Fruit fly (Drosophila melanogaster): Measurements from ENCODE around the gene CG13144.

Gene CG13144

DNA sequence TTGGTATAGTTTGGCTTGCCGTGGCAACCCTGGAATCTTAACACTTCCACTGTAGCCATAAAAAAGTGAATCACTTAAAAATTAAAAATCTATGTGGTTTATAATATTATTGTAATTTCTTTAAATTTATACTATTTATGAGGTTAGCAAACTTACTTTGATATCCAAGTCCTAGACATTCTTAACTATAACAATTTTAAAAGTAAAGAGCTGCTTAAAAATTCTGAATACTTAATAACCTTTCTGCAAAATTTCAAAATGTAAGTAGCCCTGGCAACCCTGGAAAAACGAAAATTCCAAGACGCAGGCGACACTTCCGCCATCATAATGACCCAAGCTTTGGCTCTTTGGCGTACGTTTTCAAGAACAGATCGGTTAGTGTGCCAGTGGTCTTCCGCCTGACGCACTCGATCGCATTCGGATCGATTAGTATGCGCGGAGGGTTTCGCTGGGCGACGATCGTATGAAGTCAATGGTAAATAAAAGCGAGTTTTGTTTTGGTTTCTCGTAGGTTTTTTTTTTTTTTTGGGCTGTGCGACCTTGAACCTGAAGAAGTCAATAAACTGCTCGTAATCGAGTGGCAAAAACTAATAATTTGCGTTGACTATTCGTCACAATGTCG is 24.4 kb upstream of the CG13144 start:
- TF ChIP-seq Sp1 (GFP tag; optimal IDR thresholded peaks at IDR 0.05) (no peak), h (GFP tag; optimal IDR thresholded peaks at IDR 0.05) (no peak), usp (GFP tag; optimal IDR thresholded peaks at IDR 0.05) (no peak), GATAd (GFP tag; optimal IDR thresholded peaks at IDR 0.05) (no peak), rgr (GFP tag; optimal IDR thresholded peaks at IDR 0.05) (no peak)

DNA sequence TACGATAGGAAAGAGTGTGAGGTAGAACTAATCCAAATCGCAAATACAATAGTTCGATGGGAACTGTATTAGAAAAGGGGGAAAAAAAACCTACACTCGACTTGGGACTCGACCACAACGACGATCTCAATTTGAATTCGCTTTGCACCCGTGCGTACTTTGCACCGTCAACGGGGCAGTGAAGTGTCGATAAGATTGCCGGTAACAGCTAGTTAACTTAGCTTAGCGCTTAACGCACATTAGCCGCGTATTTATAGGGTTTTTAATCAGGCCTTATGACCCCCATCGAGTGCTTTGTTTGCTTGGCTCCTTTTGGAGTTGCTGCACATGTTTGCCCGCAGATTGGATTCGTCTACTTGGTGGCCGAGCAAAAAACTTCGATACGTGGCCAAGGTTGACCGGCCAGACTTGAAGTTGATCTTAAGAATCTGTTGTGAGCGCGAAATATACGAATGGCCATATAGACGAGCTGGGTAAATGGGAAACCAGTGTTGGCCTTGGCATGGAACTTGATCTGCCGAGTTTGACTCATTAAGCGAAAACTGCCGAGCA is 23.4 kb upstream of the CG13144 start:
- TF ChIP-seq Hnf4 (GFP tag; optimal IDR thresholded peaks at IDR 0.05): no peak
- no peak for TF ChIP-seq sv (GFP tag; optimal IDR thresholded peaks at IDR 0.05)
- no peak for TF ChIP-seq br (GFP tag; optimal IDR thresholded peaks at IDR 0.05)
- no peak for TF ChIP-seq dsf (GFP tag; optimal IDR thresholded peaks at IDR 0.05; ENCODE audit: borderline replicate concordance)
- TF ChIP-seq Mio (GFP tag; optimal IDR thresholded peaks at IDR 0.05): no peak
- no peak for TF ChIP-seq rgr (GFP tag; optimal IDR thresholded peaks at IDR 0.05)
- TF ChIP-seq foxo (GFP tag; optimal IDR thresholded peaks at IDR 0.05): no peak
- TF ChIP-seq lola (GFP tag; optimal IDR thresholded peaks at IDR 0.05): no peak
- TF ChIP-seq GATAd (GFP tag; optimal IDR thresholded peaks at IDR 0.05): no peak
- TF ChIP-seq Hr83 (GFP tag; optimal IDR thresholded peaks at IDR 0.05; ENCODE audit: poor library complexity, severe bottlenecking): no peak
- no peak for TF ChIP-seq CrebA (GFP tag; optimal IDR thresholded peaks at IDR 0.05; ENCODE audit: borderline replicate concordance)
- TF ChIP-seq jim (GFP tag; optimal IDR thresholded peaks at IDR 0.05): no peak
- TF ChIP-seq Rel (GFP tag; optimal IDR thresholded peaks at IDR 0.05): no peak
- TF ChIP-seq Rel (tag; optimal IDR thresholded peaks at IDR 0.05): no peak
- TF ChIP-seq CG32264 (GFP tag; optimal IDR thresholded peaks at IDR 0.05): no peak
- no peak for TF ChIP-seq h (GFP tag; optimal IDR thresholded peaks at IDR 0.05)
- TF ChIP-seq N (GFP tag; optimal IDR thresholded peaks at IDR 0.05): no peak

DNA sequence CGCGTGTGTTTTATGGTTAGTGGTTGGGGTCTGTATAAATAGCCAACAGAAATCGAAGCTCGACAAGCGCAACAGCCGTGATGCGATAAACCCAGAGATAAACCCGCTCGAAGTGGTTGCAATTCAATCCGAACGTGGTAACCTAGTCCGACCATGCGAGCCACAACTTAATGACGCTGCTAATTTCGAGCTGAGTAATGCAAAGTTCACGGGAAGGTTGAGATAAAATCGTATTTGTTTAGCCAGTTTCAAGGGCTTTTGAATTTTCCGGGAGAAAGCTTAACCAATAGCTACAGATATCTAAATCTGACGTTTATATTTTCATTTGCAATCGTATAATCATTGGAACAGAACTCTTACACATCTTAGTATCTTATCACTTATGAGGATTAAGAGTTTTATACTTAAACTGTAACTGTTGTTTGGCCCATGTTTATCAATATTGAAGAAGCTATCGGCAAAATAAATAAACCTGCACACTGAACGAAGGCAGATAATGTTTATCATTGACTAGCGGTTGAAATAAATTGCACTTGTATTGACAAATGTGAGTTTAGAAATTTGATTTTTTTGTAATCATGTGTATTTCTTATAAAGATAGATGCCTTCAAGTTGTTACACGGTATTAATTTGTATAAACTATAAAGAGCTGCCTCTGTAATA is 22.7 kb upstream of the CG13144 start:
- TF ChIP-seq sage (GFP tag; optimal IDR thresholded peaks at IDR 0.05) (no peak), Dif (GFP tag; optimal IDR thresholded peaks at IDR 0.05; ENCODE audit: partially characterized antibody) (no peak), N (GFP tag; optimal IDR thresholded peaks at IDR 0.05) (no peak), h (GFP tag; optimal IDR thresholded peaks at IDR 0.05) (no peak), Rel (GFP tag; optimal IDR thresholded peaks at IDR 0.05) (no peak), Rel (tag; optimal IDR thresholded peaks at IDR 0.05) (no peak)

DNA sequence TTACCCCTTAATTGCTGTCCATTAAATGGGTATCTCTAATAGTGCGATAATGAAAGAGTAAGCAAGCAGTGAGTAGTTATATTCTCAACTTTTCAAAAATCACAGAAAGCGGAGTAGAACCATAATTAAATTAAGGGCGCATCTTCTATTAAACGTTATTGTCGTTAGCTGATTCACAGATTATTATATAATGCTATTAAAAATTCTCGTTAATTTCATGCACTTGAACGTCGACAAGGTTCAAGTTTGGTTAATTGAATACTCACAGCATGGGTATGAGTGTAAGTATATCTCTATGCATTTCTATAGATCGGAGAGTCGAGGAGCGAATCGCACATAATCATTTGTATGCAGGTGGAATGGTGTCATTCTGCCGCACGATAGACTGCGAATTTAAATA is 19.6 kb upstream of the CG13144 start:
- TF ChIP-seq sv (GFP tag; optimal IDR thresholded peaks at IDR 0.05): no peak
- TF ChIP-seq Sp1 (GFP tag; optimal IDR thresholded peaks at IDR 0.05): no peak
- no peak for TF ChIP-seq sage (GFP tag; optimal IDR thresholded peaks at IDR 0.05)
- no peak for TF ChIP-seq dmrt93B (GFP tag; optimal IDR thresholded peaks at IDR 0.05)
- TF ChIP-seq GATAd (GFP tag; optimal IDR thresholded peaks at IDR 0.05): no peak
- TF ChIP-seq Dfd (GFP tag; optimal IDR thresholded peaks at IDR 0.05): no peak
- TF ChIP-seq CrebA (GFP tag; optimal IDR thresholded peaks at IDR 0.05; ENCODE audit: borderline replicate concordance): no peak
- no peak for TF ChIP-seq HLH106 (tag; optimal IDR thresholded peaks at IDR 0.05)
- no peak for TF ChIP-seq woc (GFP tag; optimal IDR thresholded peaks at IDR 0.05)
- no peak for TF ChIP-seq Rel (GFP tag; optimal IDR thresholded peaks at IDR 0.05)
- TF ChIP-seq Rel (tag; optimal IDR thresholded peaks at IDR 0.05): no peak
- TF ChIP-seq Hr83 (GFP tag; optimal IDR thresholded peaks at IDR 0.05; ENCODE audit: poor library complexity, severe bottlenecking): no peak
- TF ChIP-seq ey (GFP tag; optimal IDR thresholded peaks at IDR 0.05): no peak
- no peak for TF ChIP-seq Mio (GFP tag; optimal IDR thresholded peaks at IDR 0.05)
- no peak for TF ChIP-seq Hr78 (GFP tag; optimal IDR thresholded peaks at IDR 0.05)
- no peak for TF ChIP-seq Vsx2 (GFP tag; optimal IDR thresholded peaks at IDR 0.05; ENCODE audit: partially characterized antibody)
- no peak for TF ChIP-seq dl (GFP tag; optimal IDR thresholded peaks at IDR 0.05; ENCODE audit: insufficient read depth in 1 of 2, partially characterized antibody in 2 of 2)

DNA sequence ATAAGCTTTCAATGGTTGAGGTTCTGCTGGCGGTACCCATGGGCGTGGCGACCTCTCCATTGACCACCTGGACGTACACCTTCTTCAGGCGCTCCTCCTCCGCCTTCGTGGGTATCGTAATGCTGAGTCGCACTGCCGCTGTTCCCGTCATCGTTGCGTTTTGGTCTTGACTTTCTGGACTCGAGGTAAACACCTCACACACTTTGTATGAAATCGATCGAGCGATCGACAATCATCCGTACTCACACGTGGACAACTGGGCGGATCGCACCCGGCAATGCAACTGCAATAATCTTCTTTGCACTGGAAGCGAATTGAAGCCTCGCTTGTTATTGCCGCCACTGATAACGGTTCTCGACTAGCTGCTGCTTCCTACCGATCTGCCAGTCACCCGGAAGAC is 18.8 kb upstream of the CG13144 start, which contains the start of gene CG7384:
CG7384 (minus strand) TSS at position 366 of the 400 bp plus-strand sequence.
- TF ChIP-seq Sp1 (GFP tag; optimal IDR thresholded peaks at IDR 0.05) (no peak), Rel (GFP tag; optimal IDR thresholded peaks at IDR 0.05) (no peak), Rel (tag; optimal IDR thresholded peaks at IDR 0.05) (peak; percentile 87)
